Fruit fly (Drosophila melanogaster) whole organism, embryonic: ENCODE data around the gene Jhbp1.

ENCODE experiments used
- B-H2 ChIP-seq: fragments of 200-800 bp; sonication (Bioruptor generic); optimal IDR thresholded peaks from 2 replicates; lab custom pipeline; 2018; ENCODE audit warnings: missing biosample characterization, mild to moderate bottlenecking, missing genetic modification characterization
- Bgb ChIP-seq: fragments of 200-800 bp; sonication (Bioruptor generic); IDR thresholded peaks from 2 replicates; pipeline ENCODE4 v1.3.6; 2022; ENCODE audit warnings: missing biosample characterization, missing genetic modification characterization; ENCODE audit not compliant: partially characterized antibody
- Bteb2 ChIP-seq: fragments of 200-800 bp; sonication (Bioruptor generic); optimal IDR thresholded peaks from 2 replicates; lab custom pipeline; 2016; ENCODE audit warnings: missing biosample characterization, missing genetic modification characterization
- CG10366 ChIP-seq: fragments of 200-800 bp; sonication (Bioruptor generic); IDR thresholded peaks from 2 replicates; pipeline ENCODE4 v1.3.6; 2022; ENCODE audit warnings: missing biosample characterization, missing genetic modification characterization
- CG10431 ChIP-seq: fragments of 200-800 bp; sonication (Bioruptor generic); optimal IDR thresholded peaks from 3 replicates; lab custom pipeline; 2018; ENCODE audit warnings: missing biosample characterization, mild to moderate bottlenecking, missing genetic modification characterization
- CG11560 ChIP-seq: fragments of 200-800 bp; sonication (Bioruptor generic); IDR thresholded peaks from 3 replicates; pipeline ENCODE4 v1.3.6; 2022; ENCODE audit warnings: missing biosample characterization, missing genetic modification characterization
- CG14441 ChIP-seq: fragments of 200-800 bp; sonication (Bioruptor generic); IDR thresholded peaks from 2 replicates; pipeline ENCODE4 v1.3.6; 2022; ENCODE audit warnings: missing biosample characterization, missing genetic modification characterization
- CG15479 ChIP-seq: fragments of 200-800 bp; sonication (Bioruptor generic); optimal IDR thresholded peaks from 3 replicates; lab custom pipeline; 2019; ENCODE audit warnings: missing biosample characterization, mild to moderate bottlenecking, missing genetic modification characterization, moderate library complexity
- CG17385 ChIP-seq: fragments of 200-800 bp; sonication (Bioruptor generic); optimal IDR thresholded peaks from 3 replicates; lab custom pipeline; 2018; ENCODE audit warnings: missing biosample characterization, mild to moderate bottlenecking, missing genetic modification characterization
- CG2202 ChIP-seq: fragments of 200-800 bp; sonication (Bioruptor generic); optimal IDR thresholded peaks from 2 replicates; lab custom pipeline; 2018; ENCODE audit warnings: missing biosample characterization, mild to moderate bottlenecking, missing genetic modification characterization
- CG2678 ChIP-seq: fragments of 200-800 bp; sonication (Bioruptor generic); optimal IDR thresholded peaks from 3 replicates; lab custom pipeline; 2019; ENCODE audit warnings: missing biosample characterization, mild to moderate bottlenecking, missing genetic modification characterization, moderate library complexity
- CG34224 ChIP-seq: fragments of 200-800 bp; sonication (Bioruptor generic); IDR thresholded peaks from 3 replicates; pipeline ENCODE4 v1.3.6; 2022; ENCODE audit warnings: missing biosample characterization, missing genetic modification characterization; ENCODE audit not compliant: partially characterized antibody
- CG34376 ChIP-seq: fragments of 200-800 bp; sonication (Bioruptor generic); optimal IDR thresholded peaks from 2 replicates; lab custom pipeline; 2018; ENCODE audit warnings: missing biosample characterization, mild to moderate bottlenecking, missing genetic modification characterization
- CG42726 ChIP-seq: fragments of 200-800 bp; sonication (Bioruptor generic); IDR thresholded peaks from 2 replicates; pipeline ENCODE4 v1.3.6; 2022; ENCODE audit warnings: missing biosample characterization, missing genetic modification characterization; ENCODE audit not compliant: partially characterized antibody
- CG43689 ChIP-seq: fragments of 200-800 bp; sonication (Bioruptor generic); IDR thresholded peaks from 2 replicates; pipeline ENCODE4 v1.3.6; 2022; ENCODE audit warnings: missing biosample characterization, missing genetic modification characterization
- CG4730 ChIP-seq: fragments of 200-800 bp; sonication (Bioruptor generic); IDR thresholded peaks from 2 replicates; pipeline ENCODE4 v1.3.6; 2022; ENCODE audit warnings: missing biosample characterization, missing genetic modification characterization
- CG6765 ChIP-seq: fragments of 200-800 bp; sonication (Bioruptor generic); optimal IDR thresholded peaks from 3 replicates; lab custom pipeline; 2017; ENCODE audit warnings: missing biosample characterization, mild to moderate bottlenecking, missing genetic modification characterization
- CG7372 ChIP-seq: fragments of 200-800 bp; sonication (Bioruptor generic); IDR thresholded peaks from 2 replicates; pipeline ENCODE4 v1.3.6; 2022; ENCODE audit warnings: missing biosample characterization, missing genetic modification characterization
- CG7745 ChIP-seq: fragments of 200-800 bp; sonication (Bioruptor generic); optimal IDR thresholded peaks from 2 replicates; lab custom pipeline; 2018; ENCODE audit warnings: missing biosample characterization, mild to moderate bottlenecking, missing genetic modification characterization, moderate library complexity
- CG9727 ChIP-seq: fragments of 200-800 bp; sonication (Bioruptor generic); optimal IDR thresholded peaks from 3 replicates; lab custom pipeline; 2017; ENCODE audit warnings: missing biosample characterization, mild to moderate bottlenecking, missing genetic modification characterization
- CG9797 ChIP-seq: fragments of 200-800 bp; sonication (Bioruptor generic); optimal IDR thresholded peaks from 3 replicates; lab custom pipeline; 2018; ENCODE audit warnings: missing biosample characterization, mild to moderate bottlenecking, missing genetic modification characterization
- D19B ChIP-seq: fragments of 200-800 bp; sonication (Bioruptor generic); optimal IDR thresholded peaks from 2 replicates; lab custom pipeline; 2017; ENCODE audit warnings: missing biosample characterization, mild to moderate bottlenecking, missing genetic modification characterization
- Fer2 ChIP-seq: fragments of 200-800 bp; sonication (Bioruptor generic); optimal IDR thresholded peaks from 2 replicates; lab custom pipeline; 2018; ENCODE audit warnings: missing biosample characterization, mild to moderate bottlenecking, missing genetic modification characterization, moderate library complexity
- Hand ChIP-seq: fragments of 200-800 bp; sonication (Bioruptor generic); optimal IDR thresholded peaks from 2 replicates; lab custom pipeline; 2017; ENCODE audit warnings: mild to moderate bottlenecking, missing biosample characterization, missing genetic modification reagents, missing genetic modification characterization
- HmgD ChIP-seq: fragments of 200-800 bp; sonication (Bioruptor generic); optimal IDR thresholded peaks from 3 replicates; lab custom pipeline; 2016; ENCODE audit warnings: missing biosample characterization, missing genetic modification characterization
- Lhr ChIP-seq: fragments of 200-800 bp; sonication (Bioruptor generic); optimal IDR thresholded peaks from 3 replicates; lab custom pipeline; 2017; ENCODE audit warnings: mild to moderate bottlenecking, missing biosample characterization, missing genetic modification reagents, missing genetic modification characterization
- Med ChIP-seq: fragments of 200-800 bp; sonication (Bioruptor generic); peaks from one replicate; lab custom pipeline; 2016; ENCODE audit warnings: missing biosample characterization, missing genetic modification characterization, mild to moderate bottlenecking, inconsistent platforms, moderate library complexity
- Nf-YB ChIP-seq: fragments of 200-800 bp; sonication (Bioruptor generic); optimal IDR thresholded peaks from 3 replicates; lab custom pipeline; 2019; ENCODE audit warnings: missing biosample characterization, mild to moderate bottlenecking, missing genetic modification characterization, moderate library complexity
- ase ChIP-seq: fragments of 200-800 bp; sonication (Bioruptor generic); IDR thresholded peaks from 3 replicates; pipeline ENCODE4 v1.3.6; 2022; ENCODE audit warnings: missing biosample characterization, missing genetic modification characterization
- bigmax ChIP-seq: fragments of 200-800 bp; sonication (Bioruptor generic); optimal IDR thresholded peaks from 2 replicates; lab custom pipeline; 2018; ENCODE audit warnings: missing biosample characterization, mild to moderate bottlenecking, missing genetic modification characterization
- chm ChIP-seq: fragments of 200-800 bp; sonication (Bioruptor generic); IDR thresholded peaks from 2 replicates; pipeline ENCODE4 v1.3.6; 2022; ENCODE audit warnings: missing biosample characterization, missing genetic modification characterization
- dpn ChIP-seq, 2 experiments: fragments of 200-800 bp; sonication (Bioruptor generic); optimal IDR thresholded peaks; 3 replicates each; lab custom pipeline; 2016; ENCODE audit warnings: missing biosample characterization in 2 of 2, missing genetic modification characterization in 2 of 2
- dysf ChIP-seq: fragments of 200-800 bp; sonication (Bioruptor generic); IDR thresholded peaks from 3 replicates; pipeline ENCODE4 v1.3.6; 2022; ENCODE audit warnings: missing biosample characterization, missing genetic modification characterization
- en ChIP-seq: fragments of 200-800 bp; sonication (Bioruptor generic); optimal IDR thresholded peaks from 2 replicates; lab custom pipeline; 2016; ENCODE audit warnings: missing biosample characterization, missing genetic modification characterization
- gro ChIP-seq: fragments of 200-800 bp; sonication (Bioruptor generic); optimal IDR thresholded peaks from 2 replicates; lab custom pipeline; 2016; ENCODE audit warnings: missing biosample characterization, missing genetic modification characterization
- gsb ChIP-seq: fragments of 200-800 bp; sonication (Bioruptor generic); IDR thresholded peaks from 2 replicates; pipeline ENCODE4 v1.3.6; 2022; ENCODE audit warnings: missing biosample characterization, missing genetic modification characterization
- hkb ChIP-seq, 2 experiments: fragments of 200-800 bp in 1 of 2; fragments of >200 bp in 1 of 2; sonication (Bioruptor generic) in 1 of 2; IDR thresholded peaks in 1 of 2; optimal IDR thresholded peaks in 1 of 2; 2 replicates each; pipeline versions ENCODE4 v1.3.6 to Lab custom; 2017 to 2022; ENCODE audit warnings: missing biosample characterization in 1 of 2, missing genetic modification characterization in 1 of 2
- knrl ChIP-seq: fragments of 200-800 bp; sonication (Bioruptor generic); IDR thresholded peaks from 3 replicates; pipeline ENCODE4 v1.3.6; 2022; ENCODE audit warnings: missing biosample characterization, missing genetic modification characterization; ENCODE audit not compliant: partially characterized antibody
- nmo ChIP-seq: fragments of 200-800 bp; sonication (Bioruptor generic); optimal IDR thresholded peaks from 2 replicates; lab custom pipeline; 2018; ENCODE audit warnings: missing biosample characterization, mild to moderate bottlenecking, missing genetic modification characterization, moderate library complexity
- oc ChIP-seq: fragments of 200-800 bp; sonication (Bioruptor generic); optimal IDR thresholded peaks from 2 replicates; lab custom pipeline; 2018; ENCODE audit warnings: missing biosample characterization, mild to moderate bottlenecking, missing genetic modification characterization, moderate library complexity
- pan ChIP-seq, 4 experiments: fragments of >200 bp in 3 of 4; fragments of 200-800 bp in 1 of 4; sonication (Bioruptor generic) in 1 of 4; optimal IDR thresholded peaks in 3 of 4; IDR thresholded peaks in 1 of 4; 2 replicates each; pipeline versions ENCODE4 v1.3.6 to Lab custom; 2017 to 2022; ENCODE audit warnings: missing biosample characterization in 2 of 4, missing genetic modification characterization in 2 of 4, mixed read lengths in 1 of 4
- pho ChIP-seq: fragments of 200-800 bp; sonication (Bioruptor generic); optimal IDR thresholded peaks from 2 replicates; lab custom pipeline; 2016; ENCODE audit warnings: missing biosample characterization, missing genetic modification characterization
- pros ChIP-seq: fragments of 200-800 bp; sonication (Bioruptor generic); optimal IDR thresholded peaks from 3 replicates; lab custom pipeline; 2019; ENCODE audit warnings: missing biosample characterization, mild to moderate bottlenecking, missing genetic modification characterization, moderate library complexity
- psq ChIP-seq: fragments of 200-800 bp; sonication (Bioruptor generic); optimal IDR thresholded peaks from 2 replicates; lab custom pipeline; 2017; ENCODE audit warnings: missing biosample characterization, missing genetic modification characterization
- stc ChIP-seq: fragments of 200-800 bp; sonication (Bioruptor generic); IDR thresholded peaks from 2 replicates; pipeline ENCODE4 v1.3.6; 2022; ENCODE audit warnings: missing biosample characterization, missing genetic modification characterization
- tll ChIP-seq, 2 experiments: fragments of 200-800 bp in 1 of 2; fragments of >200 bp in 1 of 2; sonication (Bioruptor generic) in 1 of 2; optimal IDR thresholded peaks; 2 replicates each; lab custom pipeline; 2017 to 2019; ENCODE audit warnings: missing biosample characterization in 2 of 2, missing genetic modification characterization in 2 of 2, mild to moderate bottlenecking in 1 of 2, moderate library complexity in 1 of 2
- tup ChIP-seq: fragments of 200-800 bp; sonication (Bioruptor generic); optimal IDR thresholded peaks from 2 replicates; lab custom pipeline; 2016; ENCODE audit warnings: missing biosample characterization, mild to moderate bottlenecking, missing genetic modification characterization, moderate library complexity
- unc-4 ChIP-seq: fragments of 200-800 bp; sonication (Bioruptor generic); IDR thresholded peaks from 2 replicates; pipeline ENCODE4 v1.3.6; 2022; ENCODE audit warnings: missing biosample characterization, missing genetic modification characterization; ENCODE audit not compliant: partially characterized antibody
- yki ChIP-seq: fragments of >200 bp; optimal IDR thresholded peaks from 3 replicates; lab custom pipeline; 2018

Jhbp1 gene

DNA sequence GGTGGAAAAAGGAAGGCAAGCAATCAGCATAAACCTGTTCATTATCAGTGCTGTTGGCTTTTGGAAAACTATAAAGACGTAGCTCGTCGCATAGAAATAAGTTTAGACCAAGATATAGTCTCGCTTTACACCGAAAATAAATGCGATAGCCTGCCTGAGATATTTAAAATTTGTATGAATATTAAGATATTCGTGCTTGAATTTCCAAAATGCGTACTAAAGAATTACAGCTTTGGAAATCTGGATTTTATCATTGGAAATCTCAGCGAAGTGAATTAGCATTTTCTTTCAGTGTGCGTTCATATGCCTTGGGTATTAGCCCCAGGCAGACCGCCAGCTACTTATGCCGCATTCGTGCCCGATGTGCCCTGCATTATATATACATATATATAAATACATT lies 44.9 kb downstream of the Jhbp1 start (continued):
- TF ChIP-seq pros (peak; percentile 36), psq (GFP tag; lab: Kevin White, UChicago) (peak; percentile 81), Hand (GFP tag; lab: Kevin White, UChicago) (peak; percentile 64), CG7372 (GFP tag; lab: Robert Waterston, UW) (peak; percentile 87), dysf (GFP tag; lab: Robert Waterston, UW) (peak; percentile 93), Bgb (no peak), gsb (peak; percentile 82), CG11560 (tag; lab: Robert Waterston, UW) (peak; percentile 47; the same call in 1 of the 3 replicates), stc (peak; percentile 87), CG9797 (GFP tag; lab: Kevin White, UChicago) (peak; percentile 7), unc-4 (GFP tag; lab: Robert Waterston, UW) (no peak), HmgD (GFP tag; lab: Kevin White, UChicago) (peak; percentile 44), CG10431 (peak; percentile 81), D19B (GFP tag; lab: Kevin White, UChicago) (peak; percentile 50), CG2678 (peak; percentile 93), CG6765 (GFP tag; lab: Kevin White, UChicago) (peak; percentile 75), CG4730 (GFP tag; lab: Robert Waterston, UW) (peak; percentile 89), oc (peak; percentile 94), hkb (optimal IDR thresholded peaks at IDR 0.05; lab: Kevin White, UChicago) (no peak), hkb (GFP tag; IDR thresholded peaks at IDR 0.05; lab: Robert Waterston, UW) (peak; percentile 96), CG14441 (GFP tag; lab: Robert Waterston, UW) (peak; percentile 92), CG7745 (peak; percentile 28), Lhr (GFP tag; lab: Kevin White, UChicago) (peak; percentile 80), bigmax (GFP tag; lab: Kevin White, UChicago) (peak; percentile 38), dpn (GFP tag; optimal IDR thresholded peaks at IDR 0.05; lab: Kevin White, UChicago) (peak; percentile 88 to 92), CG34376 (no peak), CG2202 (tag; lab: Kevin White, UChicago) (peak; percentile 79), nmo (GFP tag; lab: Kevin White, UChicago) (peak; percentile 94), pho (GFP tag; lab: Kevin White, UChicago) (peak; percentile 77), CG43689 (GFP tag; lab: Robert Waterston, UW) (peak; percentile 73; the same call in 1 of the 2 replicates), yki (no peak), B-H2 (GFP tag; lab: Kevin White, UChicago) (no peak), CG10366 (peak; percentile 92), CG15479 (GFP tag; lab: Kevin White, UChicago) (no peak), knrl (GFP tag; lab: Robert Waterston, UW) (no peak), chm (GFP tag; lab: Robert Waterston, UW) (peak; percentile 94), CG34224 (GFP tag; lab: Robert Waterston, UW) (no peak), Fer2 (peak; percentile 78), tup (GFP tag; lab: Kevin White, UChicago) (peak; percentile 71), tll (GFP tag; optimal IDR thresholded peaks at IDR 0.05; lab: Kevin White, UChicago) (no peak), Nf-YB (GFP tag; lab: Kevin White, UChicago) (peak; percentile 74), ase (GFP tag; lab: Robert Waterston, UW) (peak; percentile 94), Bteb2 (GFP tag; lab: Kevin White, UChicago) (peak; percentile 81), en (GFP tag; lab: Kevin White, UChicago) (peak; percentile 91), CG9727 (peak; percentile 84), pan (optimal IDR thresholded peaks at IDR 0.05; lab: Kevin White, UChicago) (no peak), pan (GFP tag; optimal IDR thresholded peaks at IDR 0.05 in 1 of 2, IDR thresholded peaks at IDR 0.05 in 1 of 2) (peak in 1 of 2 experiments; percentile 94), Med (GFP tag; lab: Kevin White, UChicago) (peak; percentile 98), CG42726 (GFP tag; lab: Robert Waterston, UW) (no peak), gro (peak; percentile 78), CG17385 (GFP tag; lab: Kevin White, UChicago) (peak; percentile 88)
